Fruit fly (Drosophila melanogaster) whole organism, prepupa: ENCODE measurements around the gene sqh.

Source experiments
- Blimp-1 ChIP-seq: fragments of 200-800 bp; sonication (Bioruptor generic); optimal IDR thresholded peaks from 3 replicates; lab custom pipeline; 2017; ENCODE audit warnings: missing biosample characterization, missing genetic modification characterization, mild to moderate bottlenecking, moderate library complexity, missing genetic modification reagents
- CG10631 ChIP-seq: fragments of 200-800 bp; sonication (Bioruptor generic); optimal IDR thresholded peaks from 2 replicates; lab custom pipeline; 2016; ENCODE audit warnings: missing biosample characterization, missing genetic modification characterization
- CG10669 ChIP-seq: fragments of 200-800 bp; sonication (Bioruptor generic); optimal IDR thresholded peaks from 3 replicates; lab custom pipeline; 2018; ENCODE audit warnings: missing biosample characterization, mild to moderate bottlenecking, missing genetic modification characterization, moderate library complexity
- CG1621 ChIP-seq: fragments of 200-800 bp; sonication (Bioruptor generic); optimal IDR thresholded peaks from 3 replicates; lab custom pipeline; 2018; ENCODE audit warnings: missing biosample characterization, mild to moderate bottlenecking, missing genetic modification characterization
- CG16779 ChIP-seq: fragments of 200-800 bp; sonication (Bioruptor generic); optimal IDR thresholded peaks from 3 replicates; lab custom pipeline; 2017; ENCODE audit warnings: missing biosample characterization, mild to moderate bottlenecking, missing genetic modification characterization
- CG3032 ChIP-seq: fragments of 200-800 bp; optimal IDR thresholded peaks from 2 replicates; lab custom pipeline; 2019; ENCODE audit warnings: missing biosample characterization, mild to moderate bottlenecking, missing genetic modification characterization, moderate library complexity
- CG31627 ChIP-seq: fragments of 200-800 bp; sonication (Bioruptor generic); optimal IDR thresholded peaks from 3 replicates; lab custom pipeline; 2016; ENCODE audit warnings: missing biosample characterization, missing genetic modification characterization
- CG32006 ChIP-seq: fragments of 200-800 bp; sonication (Bioruptor generic); optimal IDR thresholded peaks from 3 replicates; lab custom pipeline; 2017; ENCODE audit warnings: missing biosample characterization, mild to moderate bottlenecking, missing genetic modification characterization
- CG34406 ChIP-seq: fragments of 200-800 bp; sonication (Bioruptor generic); optimal IDR thresholded peaks from 3 replicates; lab custom pipeline; 2016; ENCODE audit warnings: missing biosample characterization, missing genetic modification characterization
- CG3919 ChIP-seq: fragments of 200-800 bp; sonication (Bioruptor generic); optimal IDR thresholded peaks from 3 replicates; lab custom pipeline; 2016; ENCODE audit warnings: missing biosample characterization, missing genetic modification characterization
- CG4318 ChIP-seq: fragments of 200-800 bp; sonication (Bioruptor generic); optimal IDR thresholded peaks from 3 replicates; lab custom pipeline; 2017; ENCODE audit warnings: missing biosample characterization, mild to moderate bottlenecking, missing genetic modification characterization
- CG6276 ChIP-seq: fragments of 200-800 bp; sonication (Bioruptor generic); optimal IDR thresholded peaks from 2 replicates; lab custom pipeline; 2017; ENCODE audit warnings: missing biosample characterization, mild to moderate bottlenecking, missing genetic modification characterization
- CG6808 ChIP-seq: fragments of 200-800 bp; sonication (Bioruptor generic); optimal IDR thresholded peaks from 3 replicates; lab custom pipeline; 2017; ENCODE audit warnings: missing biosample characterization, missing genetic modification characterization, mild to moderate bottlenecking, moderate library complexity, missing genetic modification reagents
- CG6854 ChIP-seq: fragments of 200-800 bp; sonication (Bioruptor generic); optimal IDR thresholded peaks from 2 replicates; lab custom pipeline; 2017; ENCODE audit warnings: missing biosample characterization, mild to moderate bottlenecking, missing genetic modification characterization
- CG7368 ChIP-seq: fragments of 200-800 bp; sonication (Bioruptor generic); optimal IDR thresholded peaks from 3 replicates; lab custom pipeline; 2016; ENCODE audit warnings: missing biosample characterization, missing genetic modification characterization
- CG8119 ChIP-seq: fragments of 200-800 bp; sonication (Bioruptor generic); IDR thresholded peaks from 3 replicates; pipeline ENCODE4 v1.3.6; 2022; ENCODE audit warnings: missing biosample characterization, missing genetic modification characterization
- CG8632 ChIP-seq: fragments of 200-800 bp; sonication (Bioruptor generic); optimal IDR thresholded peaks from 3 replicates; lab custom pipeline; 2016; ENCODE audit warnings: missing biosample characterization, missing genetic modification characterization
- CG9139 ChIP-seq: fragments of 200-800 bp; sonication (Bioruptor generic); optimal IDR thresholded peaks from 3 replicates; lab custom pipeline; 2017; ENCODE audit warnings: missing biosample characterization, mild to moderate bottlenecking, missing genetic modification characterization
- Eip78C ChIP-seq: fragments of 200-800 bp; sonication (Bioruptor generic); peaks from one replicate; lab custom pipeline; 2016; ENCODE audit warnings: missing biosample characterization, missing genetic modification characterization
- Ets96B ChIP-seq: fragments of 200-800 bp; optimal IDR thresholded peaks from 2 replicates; lab custom pipeline; 2019; ENCODE audit warnings: missing biosample characterization, mild to moderate bottlenecking, missing genetic modification characterization, moderate library complexity
- Gug ChIP-seq: fragments of 200-800 bp; sonication (Bioruptor generic); IDR thresholded peaks from 2 replicates; pipeline ENCODE4 v1.3.6; 2022; ENCODE audit warnings: missing biosample characterization, missing genetic modification characterization
- Hr38 ChIP-seq: sonication (Bioruptor generic); optimal IDR thresholded peaks from 2 replicates; lab custom pipeline; 2016; ENCODE audit warnings: missing biosample characterization, missing genetic modification characterization
- Hr39 ChIP-seq: fragments of 200-800 bp; sonication (Bioruptor generic); optimal IDR thresholded peaks from 2 replicates; lab custom pipeline; 2016; ENCODE audit warnings: missing biosample characterization, missing genetic modification characterization
- Lpt ChIP-seq: fragments of 200-800 bp; sonication (Bioruptor generic); optimal IDR thresholded peaks from 3 replicates; lab custom pipeline; 2016; ENCODE audit warnings: missing biosample characterization, missing genetic modification characterization
- Smox ChIP-seq: fragments of 200-800 bp; sonication (Bioruptor generic); optimal IDR thresholded peaks from 3 replicates; lab custom pipeline; 2016; ENCODE audit warnings: missing biosample characterization, missing genetic modification characterization
- Sox102F ChIP-seq: fragments of 200-800 bp; sonication (Bioruptor generic); optimal IDR thresholded peaks from 2 replicates; lab custom pipeline; 2016; ENCODE audit warnings: missing biosample characterization, mild to moderate bottlenecking, missing genetic modification characterization
- Sox14 ChIP-seq: fragments of 200-800 bp; sonication (Bioruptor generic); optimal IDR thresholded peaks from 3 replicates; lab custom pipeline; 2016; ENCODE audit warnings: missing biosample characterization, missing genetic modification characterization
- Sox15 ChIP-seq: fragments of 200-800 bp; sonication (Bioruptor generic); optimal IDR thresholded peaks from 3 replicates; lab custom pipeline; 2016; ENCODE audit warnings: missing biosample characterization, missing genetic modification characterization
- acj6 ChIP-seq: fragments of 200-800 bp; sonication (Bioruptor generic); optimal IDR thresholded peaks from 3 replicates; lab custom pipeline; 2016; ENCODE audit warnings: missing biosample characterization, missing genetic modification characterization
- cyc ChIP-seq: fragments of 200-800 bp; sonication (Bioruptor generic); optimal IDR thresholded peaks from 3 replicates; lab custom pipeline; 2016; ENCODE audit warnings: missing biosample characterization, missing genetic modification characterization
- dac ChIP-seq: fragments of 200-800 bp; sonication (Bioruptor generic); optimal IDR thresholded peaks from 2 replicates; lab custom pipeline; 2017; ENCODE audit warnings: missing biosample characterization, mild to moderate bottlenecking, missing genetic modification characterization
- esn ChIP-seq: fragments of 200-800 bp; sonication (Bioruptor generic); optimal IDR thresholded peaks from 2 replicates; lab custom pipeline; 2016; ENCODE audit warnings: missing biosample characterization, mild to moderate bottlenecking, missing genetic modification characterization, moderate library complexity
- fd59A ChIP-seq: fragments of 200-800 bp; sonication (Bioruptor generic); optimal IDR thresholded peaks from 2 replicates; lab custom pipeline; 2017; ENCODE audit warnings: missing biosample characterization, mild to moderate bottlenecking, missing genetic modification characterization, missing genetic modification reagents
- lz ChIP-seq: fragments of 200-800 bp; sonication (Bioruptor generic); optimal IDR thresholded peaks from 3 replicates; lab custom pipeline; 2016; ENCODE audit warnings: missing biosample characterization, missing genetic modification characterization
- net ChIP-seq: fragments of 200-800 bp; sonication (Bioruptor generic); optimal IDR thresholded peaks from 3 replicates; lab custom pipeline; 2016; ENCODE audit warnings: missing biosample characterization, missing genetic modification characterization
- salr ChIP-seq, 2 experiments: fragments of 200-800 bp; sonication (Bioruptor generic); optimal IDR thresholded peaks; 3 replicates each; lab custom pipeline; 2016 to 2018; ENCODE audit warnings: missing biosample characterization in 2 of 2, missing genetic modification characterization in 2 of 2, mild to moderate bottlenecking in 1 of 2
- spab ChIP-seq: fragments of 200-800 bp; sonication (Bioruptor generic); optimal IDR thresholded peaks from 2 replicates; lab custom pipeline; 2017; ENCODE audit warnings: missing biosample characterization, mild to moderate bottlenecking, missing genetic modification characterization, missing genetic modification reagents
- ss ChIP-seq, 2 experiments: fragments of 200-800 bp; sonication (Bioruptor generic); optimal IDR thresholded peaks; 2 replicates in 1 of 2; 3 replicates in 1 of 2; lab custom pipeline; 2017 to 2018; ENCODE audit warnings: mild to moderate bottlenecking in 2 of 2, missing biosample characterization in 2 of 2, missing genetic modification characterization in 2 of 2, moderate library complexity in 1 of 2
- svp ChIP-seq: fragments of 200-800 bp; sonication (Bioruptor generic); peaks from one replicate; lab custom pipeline; 2016; ENCODE audit warnings: missing biosample characterization, missing genetic modification characterization
- topi ChIP-seq: fragments of 200-800 bp; sonication (Bioruptor generic); optimal IDR thresholded peaks from 3 replicates; lab custom pipeline; 2016; ENCODE audit warnings: missing biosample characterization, missing genetic modification characterization
- vri ChIP-seq: fragments of 200-800 bp; sonication (Bioruptor generic); optimal IDR thresholded peaks from 3 replicates; lab custom pipeline; 2016; ENCODE audit warnings: missing biosample characterization, mild to moderate bottlenecking, missing genetic modification characterization

sqh gene

DNA sequence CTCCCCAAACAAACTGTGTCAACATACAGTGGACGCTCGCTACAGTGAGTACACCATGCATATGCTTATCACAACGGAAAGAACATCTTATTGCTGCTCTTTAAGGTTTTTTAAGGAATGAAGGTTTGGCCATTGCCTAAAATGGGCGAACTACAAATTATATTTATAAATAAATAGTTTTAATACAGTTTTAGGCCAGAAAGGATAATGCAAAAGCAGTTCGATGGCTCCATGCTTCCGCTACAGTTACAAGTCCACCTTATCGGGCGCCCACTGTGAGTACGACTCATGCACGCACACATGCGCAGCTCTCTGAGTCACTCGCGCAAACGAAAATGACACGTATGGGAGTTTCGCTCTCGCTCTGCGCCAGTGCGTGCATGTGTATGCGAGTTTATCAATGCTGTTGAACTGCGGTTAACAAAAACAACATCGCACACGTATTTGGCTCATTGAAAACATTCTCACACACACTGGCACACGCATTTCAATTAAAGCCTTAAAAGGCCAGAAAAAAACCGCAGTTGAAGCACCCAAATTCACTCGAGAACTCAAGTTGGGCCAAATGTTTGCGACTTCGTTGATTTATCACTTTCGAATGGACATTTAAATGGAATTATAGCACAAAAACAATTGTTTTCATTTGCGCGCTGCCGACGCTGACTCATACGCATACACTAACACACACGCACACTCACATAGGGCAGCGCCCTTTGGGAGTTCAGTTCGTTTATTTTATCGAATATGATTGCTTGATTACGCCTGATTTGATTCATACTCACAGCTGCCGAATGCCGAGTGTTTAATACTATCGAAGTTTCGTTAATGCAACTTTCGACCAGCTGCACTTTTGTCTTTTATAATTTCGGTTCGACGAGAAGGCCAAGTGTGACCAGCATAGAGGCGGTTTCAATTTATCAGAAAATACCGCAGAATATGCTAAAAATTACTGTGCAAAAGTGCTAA is at the start of gene sqh (continued):
- TF ChIP-seq esn = peak; percentile 89
- TF ChIP-seq svp (GFP tag; lab: Kevin White, UChicago) = peak; percentile 92
- peak; percentile 69 for TF ChIP-seq spab (GFP tag; lab: Kevin White, UChicago)
- peak; percentile 83 for TF ChIP-seq CG10669 (GFP tag; lab: Kevin White, UChicago)
- peak; percentile 89 for TF ChIP-seq Gug (GFP tag; lab: Robert Waterston, UW)
- TF ChIP-seq CG3032 = peak; percentile 81
- TF ChIP-seq Hr39 = peak; percentile 76
- TF ChIP-seq Smox (GFP tag; lab: Kevin White, UChicago) = peak; percentile 82
- TF ChIP-seq CG8119 (GFP tag; lab: Robert Waterston, UW) = peak; percentile 94
- TF ChIP-seq CG6276 (GFP tag; lab: Kevin White, UChicago) = peak; percentile 81
- peak; percentile 82 for TF ChIP-seq CG6808
- TF ChIP-seq, all 60 proteins: peak for 59

DNA sequence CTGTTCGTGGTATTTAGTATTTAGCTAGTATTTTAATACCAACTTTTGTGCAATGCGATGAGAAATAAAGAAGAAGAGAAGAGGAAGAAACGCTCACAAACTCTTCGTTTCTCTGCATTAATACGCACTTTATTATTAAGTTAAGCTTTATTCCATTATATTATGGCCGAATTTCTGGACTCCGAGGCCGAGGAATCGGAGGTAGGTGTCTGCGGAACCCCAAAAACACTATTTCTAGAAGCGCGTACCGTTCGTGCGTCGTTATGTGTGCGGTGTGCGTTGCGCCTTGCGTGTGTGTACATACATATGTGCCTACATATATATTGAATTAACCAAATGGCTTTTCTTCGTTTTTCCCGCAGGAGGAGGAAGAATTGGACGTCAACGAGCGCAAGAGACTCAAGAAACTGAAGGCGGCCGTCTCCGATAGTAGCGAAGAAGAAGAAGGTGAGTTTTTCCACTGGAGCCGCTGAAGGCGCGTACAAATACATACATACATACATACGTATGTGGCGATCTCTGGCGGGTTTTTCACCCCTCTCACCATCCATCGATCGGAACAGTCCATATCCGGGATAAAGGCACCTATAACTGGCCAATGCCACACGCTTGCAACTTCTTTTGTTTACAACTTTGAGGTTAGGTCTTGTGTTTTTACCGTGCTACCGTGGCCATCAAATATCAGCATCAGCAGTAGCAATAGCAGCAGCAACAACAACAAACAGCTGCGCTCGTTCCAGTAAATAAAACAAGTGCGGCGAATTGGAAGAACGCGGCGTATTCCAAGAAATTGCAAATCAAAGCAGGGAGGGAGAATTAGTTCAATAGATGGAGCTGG is 43.0 kb upstream of the sqh start, which contains the start of gene Spt6:
Gene Spt6, plus strand, starts transcription at position 53 of the 838 bp plus-strand sequence.
- TF ChIP-seq Lpt (GFP tag; lab: Kevin White, UChicago) (no peak), CG3032 (no peak), Hr38 (GFP tag; lab: Kevin White, UChicago) (no peak), CG7368 (GFP tag; lab: Kevin White, UChicago) (no peak), lz (GFP tag; lab: Kevin White, UChicago) (no peak), ss (GFP tag; optimal IDR thresholded peaks at IDR 0.05; lab: Kevin White, UChicago) (peak in 1 of 2 experiments; percentile 8), esn (no peak), dac (GFP tag; lab: Kevin White, UChicago) (no peak), cyc (GFP tag; lab: Kevin White, UChicago) (no peak), CG9139 (GFP tag; lab: Kevin White, UChicago) (no peak), svp (GFP tag; lab: Kevin White, UChicago) (peak; percentile 34), fd59A (GFP tag; lab: Kevin White, UChicago) (no peak), CG8632 (GFP tag; lab: Kevin White, UChicago) (no peak), Eip78C (GFP tag; lab: Kevin White, UChicago) (peak; percentile 5), CG1621 (tag; lab: Kevin White, UChicago) (peak; percentile 23), CG10669 (GFP tag; lab: Kevin White, UChicago) (no peak), Sox102F (no peak)

DNA sequence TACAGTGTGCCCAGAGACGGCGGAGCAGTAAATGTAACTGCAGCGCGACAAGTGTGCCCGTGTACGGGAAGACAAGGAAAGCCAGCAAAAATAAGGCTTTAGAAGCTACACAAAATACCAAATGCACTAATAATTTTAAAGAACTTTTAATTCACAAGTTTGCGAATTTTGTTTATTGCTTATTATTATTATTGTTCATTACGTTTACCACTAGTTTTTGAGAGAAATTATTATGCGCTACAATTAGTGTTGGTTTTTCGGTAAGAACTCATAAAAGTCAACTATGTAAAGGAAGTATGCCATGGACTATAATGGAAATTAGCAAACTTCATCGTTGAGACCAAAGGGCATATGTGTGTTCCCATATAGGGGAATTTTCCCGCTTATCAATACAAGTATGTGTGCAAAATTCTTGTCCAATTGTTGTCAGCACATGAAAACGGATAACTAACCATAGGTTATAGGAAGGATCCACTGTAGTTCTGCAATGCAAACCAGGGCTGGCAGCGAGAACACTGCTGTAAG is 42.3 kb upstream of the sqh start, which contains the start of gene schlank:
Gene schlank, minus strand, starts transcription at position 42 of the 525 bp plus-strand sequence.
- peak in 1 of 2 experiments; percentile 10 for TF ChIP-seq salr (GFP tag; optimal IDR thresholded peaks at IDR 0.05; lab: Kevin White, UChicago)
- TF ChIP-seq Gug (GFP tag; lab: Robert Waterston, UW) = peak; percentile 42; the same call in 1 of the 2 replicates
- no peak for TF ChIP-seq CG4318 (GFP tag; lab: Kevin White, UChicago)
- TF ChIP-seq vri (GFP tag; lab: Kevin White, UChicago) = peak; percentile 32
- no peak for TF ChIP-seq acj6 (GFP tag; lab: Kevin White, UChicago)
- TF ChIP-seq CG9139 (GFP tag; lab: Kevin White, UChicago) = no peak
- TF ChIP-seq net (GFP tag; lab: Kevin White, UChicago) = peak; percentile 19
- peak; percentile 5 for TF ChIP-seq Blimp-1 (GFP tag; lab: Kevin White, UChicago)
- TF ChIP-seq svp (GFP tag; lab: Kevin White, UChicago) = peak; percentile 71
- no peak for TF ChIP-seq Smox (GFP tag; lab: Kevin White, UChicago)
- TF ChIP-seq CG10631 (GFP tag; lab: Kevin White, UChicago) = no peak
- TF ChIP-seq topi (GFP tag; lab: Kevin White, UChicago) = peak; percentile 43
- no peak for TF ChIP-seq CG8632 (GFP tag; lab: Kevin White, UChicago)
- no peak for TF ChIP-seq CG6808
- TF ChIP-seq spab (GFP tag; lab: Kevin White, UChicago) = no peak
- peak; percentile 74 for TF ChIP-seq CG31627
- TF ChIP-seq Lpt (GFP tag; lab: Kevin White, UChicago) = no peak
- peak; percentile 38 for TF ChIP-seq Ets96B (tag; lab: Kevin White, UChicago)
- TF ChIP-seq Sox14 (GFP tag; lab: Kevin White, UChicago) = peak; percentile 42
- peak; percentile 52 for TF ChIP-seq Sox15
- TF ChIP-seq CG3919 (GFP tag; lab: Kevin White, UChicago) = peak; percentile 41
- TF ChIP-seq Hr38 (GFP tag; lab: Kevin White, UChicago) = no peak
- TF ChIP-seq cyc (GFP tag; lab: Kevin White, UChicago) = peak; percentile 61
- TF ChIP-seq CG34406 (GFP tag; lab: Kevin White, UChicago) = peak; percentile 15
- no peak for TF ChIP-seq CG16779 (tag; lab: Kevin White, UChicago)
- peak; percentile 12 for TF ChIP-seq fd59A (GFP tag; lab: Kevin White, UChicago)
- TF ChIP-seq CG32006 (GFP tag; lab: Kevin White, UChicago) = no peak
- TF ChIP-seq CG6854 (GFP tag; lab: Kevin White, UChicago) = no peak
